Worm (Caenorhabditis elegans): ENCODE data around the gene C42D4.18.

The C42D4.18 gene

DNA sequence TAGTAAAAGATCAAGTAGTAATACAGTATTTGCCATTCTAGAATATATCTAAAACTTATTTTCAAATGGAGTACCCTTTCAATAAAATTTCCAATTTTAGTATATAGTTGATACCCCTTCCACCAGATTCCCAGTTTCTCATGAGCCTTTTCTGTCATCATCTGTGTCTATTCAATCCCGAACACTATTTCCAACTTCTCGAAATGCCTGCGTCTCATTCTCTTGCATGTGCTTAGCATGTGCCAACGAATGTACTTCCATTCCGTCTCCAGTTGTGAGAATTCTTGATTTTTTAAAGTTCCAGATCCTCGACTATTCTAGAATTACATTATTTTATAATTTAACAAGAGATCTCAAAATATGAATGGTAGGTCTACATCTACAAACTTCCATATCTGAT, at the start of gene C42D4.18:
C42D4.18 (plus strand) TSS at position 231 of the 400 bp plus-strand sequence.
- TF ChIP-seq flt-1 (GFP tag; IDR thresholded peaks at IDR 0.05) = no peak
- no peak for TF ChIP-seq ztf-23 (GFP tag; IDR thresholded peaks at IDR 0.05)
- TF ChIP-seq ref-1 (GFP tag; conservative IDR thresholded peaks at IDR 0.05) = no peak
- TF ChIP-seq ztf-29 (GFP tag; IDR thresholded peaks at IDR 0.05) = no peak
- no peak for TF ChIP-seq cog-1 (tag; optimal IDR thresholded peaks at IDR 0.05)
- TF ChIP-seq med-1 (GFP tag; optimal IDR thresholded peaks at IDR 0.05; ENCODE audit: insufficient read depth) = no peak
- no peak for TF ChIP-seq klf-2 (GFP tag; conservative IDR thresholded peaks at IDR 0.05)
- no peak for TF ChIP-seq tab-1 (GFP tag; IDR thresholded peaks at IDR 0.05)
- TF ChIP-seq T22C8.4 (GFP tag; IDR thresholded peaks at IDR 0.05) = no peak

DNA sequence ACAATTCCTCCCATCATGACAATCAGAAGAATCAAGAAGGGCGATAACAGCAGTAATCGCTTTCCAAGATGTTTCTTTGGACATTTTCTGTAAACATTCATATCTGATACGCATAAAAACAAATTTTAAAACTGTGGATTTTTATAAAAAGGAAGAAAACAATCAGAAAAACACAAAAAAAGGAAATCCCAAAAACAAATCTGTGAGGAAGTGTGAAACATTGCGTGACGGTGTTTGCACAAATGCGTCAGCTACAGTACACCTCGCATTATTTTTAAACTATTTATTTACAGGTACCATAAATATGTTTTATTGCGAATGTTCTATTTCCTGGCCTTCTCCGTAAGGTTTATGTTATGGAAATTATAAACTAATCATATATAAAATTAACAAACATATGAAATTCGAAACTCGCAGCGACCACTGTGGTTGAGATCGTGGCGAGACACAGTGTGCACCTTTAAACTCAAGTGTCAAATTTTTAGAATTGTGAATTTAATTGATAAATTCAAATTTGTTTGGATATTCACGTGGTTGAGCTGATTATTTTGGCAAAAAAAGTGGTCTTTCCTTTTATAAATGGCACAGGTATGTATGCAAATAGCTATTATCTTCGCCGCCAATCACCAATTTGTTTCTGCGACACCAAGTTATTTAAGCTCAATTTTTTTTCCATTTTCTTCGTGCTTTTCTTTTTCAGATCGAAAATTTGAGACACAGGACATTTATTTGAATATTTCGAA, 45.1 kb upstream of the C42D4.18 start, which contains the start of the genes C34D4.10 and str-48:
C34D4.10 (minus strand) TSS at position 101 of the 743 bp plus-strand sequence.
str-48 (plus strand) TSS at position 693 of the 743 bp plus-strand sequence.
- no peak for TF ChIP-seq tab-1 (GFP tag; IDR thresholded peaks at IDR 0.05)
- no peak for TF ChIP-seq T22C8.4 (GFP tag; IDR thresholded peaks at IDR 0.05)
- TF ChIP-seq ztf-29 (GFP tag; IDR thresholded peaks at IDR 0.05) = no peak
- TF ChIP-seq ztf-23 (GFP tag; IDR thresholded peaks at IDR 0.05) = no peak
- TF ChIP-seq cog-1 (tag; optimal IDR thresholded peaks at IDR 0.05) = no peak
- TF ChIP-seq ref-1 (GFP tag; conservative IDR thresholded peaks at IDR 0.05) = no peak
- no peak for TF ChIP-seq med-1 (GFP tag; optimal IDR thresholded peaks at IDR 0.05; ENCODE audit: insufficient read depth)
- TF ChIP-seq klf-2 (GFP tag; conservative IDR thresholded peaks at IDR 0.05) = no peak
- no peak for TF ChIP-seq flt-1 (GFP tag; IDR thresholded peaks at IDR 0.05)

DNA sequence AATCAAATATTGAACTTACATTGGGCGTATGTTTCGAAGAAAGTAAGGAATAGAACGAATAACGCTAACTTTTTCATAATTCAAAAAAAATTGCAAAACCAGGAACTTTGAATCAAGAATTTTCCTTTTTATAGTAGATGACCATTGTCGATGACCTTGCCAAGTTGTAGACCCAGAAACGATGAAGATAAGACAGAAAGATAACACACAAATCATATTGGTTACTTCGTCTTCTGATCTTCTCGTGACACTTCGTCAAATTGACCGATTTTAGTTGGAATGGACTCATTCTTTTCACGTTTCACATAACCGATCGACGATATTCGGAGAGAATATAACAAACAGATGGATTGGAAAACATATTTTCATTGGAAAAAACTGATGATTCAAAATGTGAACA, 34.8 kb upstream of the C42D4.18 start, which contains the start of gene grsp-3:
grsp-3 (minus strand) TSS at position 149 of the 400 bp plus-strand sequence.
- no peak for TF ChIP-seq med-1 (GFP tag; optimal IDR thresholded peaks at IDR 0.05; ENCODE audit: insufficient read depth)
- TF ChIP-seq cog-1 (tag; optimal IDR thresholded peaks at IDR 0.05) = no peak
- TF ChIP-seq ztf-29 (GFP tag; IDR thresholded peaks at IDR 0.05) = no peak
- no peak for TF ChIP-seq flt-1 (GFP tag; IDR thresholded peaks at IDR 0.05)
- no peak for TF ChIP-seq klf-2 (GFP tag; conservative IDR thresholded peaks at IDR 0.05)
- no peak for TF ChIP-seq ztf-23 (GFP tag; IDR thresholded peaks at IDR 0.05)
- no peak for TF ChIP-seq ref-1 (GFP tag; conservative IDR thresholded peaks at IDR 0.05)
- no peak for TF ChIP-seq T22C8.4 (GFP tag; IDR thresholded peaks at IDR 0.05)
- TF ChIP-seq tab-1 (GFP tag; IDR thresholded peaks at IDR 0.05) = no peak

DNA sequence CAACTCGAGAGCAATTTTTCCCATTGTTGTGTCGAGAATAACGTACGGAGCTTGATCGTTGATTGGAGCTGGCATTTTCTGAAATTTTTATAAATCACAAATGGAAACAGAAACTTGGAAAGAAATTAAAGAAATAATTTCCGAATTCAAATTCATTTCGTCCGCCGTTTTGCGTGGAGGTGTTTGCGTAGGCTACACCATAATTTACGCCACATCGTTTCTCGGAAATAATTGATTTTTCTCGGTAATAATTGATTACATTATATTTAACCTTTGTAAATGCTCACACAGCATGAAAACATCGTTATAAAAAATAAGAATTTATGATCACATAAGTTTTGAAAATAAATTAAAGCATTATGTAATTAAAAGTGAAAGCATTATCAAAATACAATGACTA, 33.4 kb upstream of the C42D4.18 start, which contains the start of gene cyn-12:
cyn-12 (minus strand) TSS at position 78 of the 400 bp plus-strand sequence.
- TF ChIP-seq T22C8.4 (GFP tag; IDR thresholded peaks at IDR 0.05) (peak; percentile 42; the same call in 1 of the 2 replicates), cog-1 (tag; optimal IDR thresholded peaks at IDR 0.05) (no peak)

DNA sequence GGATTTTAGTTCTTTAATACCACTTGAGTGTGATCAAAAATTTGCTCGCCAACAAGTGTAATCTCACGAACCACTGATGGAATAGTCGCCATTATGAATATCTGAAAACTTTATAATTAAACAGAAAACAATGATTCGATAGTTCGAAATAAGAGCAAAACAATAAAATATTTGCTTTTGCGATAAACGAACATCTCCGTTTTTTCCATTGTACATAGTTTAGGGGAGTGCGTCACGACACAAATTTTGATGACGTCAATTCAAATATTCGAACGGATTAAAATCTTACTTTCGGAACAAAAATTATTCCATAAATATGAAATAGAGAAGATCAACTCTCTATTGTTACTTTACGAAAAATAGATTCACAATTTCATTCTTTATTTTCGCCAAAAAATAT, 32.6 kb upstream of the C42D4.18 start, which contains the start of gene mutd-1:
mutd-1 (minus strand) TSS at position 101 of the 400 bp plus-strand sequence.
- TF ChIP-seq ztf-29 (GFP tag; IDR thresholded peaks at IDR 0.05) = no peak
- TF ChIP-seq ref-1 (GFP tag; conservative IDR thresholded peaks at IDR 0.05) = no peak
- no peak for TF ChIP-seq ztf-23 (GFP tag; IDR thresholded peaks at IDR 0.05)
- TF ChIP-seq flt-1 (GFP tag; IDR thresholded peaks at IDR 0.05) = no peak
- TF ChIP-seq T22C8.4 (GFP tag; IDR thresholded peaks at IDR 0.05) = no peak
- no peak for TF ChIP-seq tab-1 (GFP tag; IDR thresholded peaks at IDR 0.05)
- no peak for TF ChIP-seq cog-1 (tag; optimal IDR thresholded peaks at IDR 0.05)
- TF ChIP-seq klf-2 (GFP tag; conservative IDR thresholded peaks at IDR 0.05) = no peak
- no peak for TF ChIP-seq med-1 (GFP tag; optimal IDR thresholded peaks at IDR 0.05; ENCODE audit: insufficient read depth)

DNA sequence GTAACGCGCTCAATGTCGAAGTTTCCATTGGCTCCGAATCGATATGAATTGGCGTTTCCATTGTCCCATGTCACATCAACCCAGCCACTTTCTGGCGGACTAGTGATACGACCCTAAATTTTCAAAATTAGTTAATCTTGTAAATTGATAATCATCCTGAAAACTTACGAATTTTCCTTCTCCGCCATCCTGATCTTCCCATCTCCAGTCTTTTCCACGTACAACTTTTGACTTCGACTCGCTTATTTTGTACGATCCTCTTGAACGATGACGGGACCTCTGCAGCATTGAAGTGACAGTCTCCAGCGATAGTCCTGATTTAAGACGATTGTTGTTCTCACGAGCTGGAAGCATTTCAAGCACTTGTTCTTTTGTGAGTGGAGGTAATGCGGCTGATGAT, 27.4 kb upstream of the C42D4.18 start:
- TF ChIP-seq tab-1 (GFP tag; IDR thresholded peaks at IDR 0.05) (no peak), T22C8.4 (GFP tag; IDR thresholded peaks at IDR 0.05) (no peak), cog-1 (tag; optimal IDR thresholded peaks at IDR 0.05) (no peak), med-1 (GFP tag; optimal IDR thresholded peaks at IDR 0.05; ENCODE audit: insufficient read depth) (no peak), flt-1 (GFP tag; IDR thresholded peaks at IDR 0.05) (no peak), ref-1 (GFP tag; conservative IDR thresholded peaks at IDR 0.05) (no peak)

DNA sequence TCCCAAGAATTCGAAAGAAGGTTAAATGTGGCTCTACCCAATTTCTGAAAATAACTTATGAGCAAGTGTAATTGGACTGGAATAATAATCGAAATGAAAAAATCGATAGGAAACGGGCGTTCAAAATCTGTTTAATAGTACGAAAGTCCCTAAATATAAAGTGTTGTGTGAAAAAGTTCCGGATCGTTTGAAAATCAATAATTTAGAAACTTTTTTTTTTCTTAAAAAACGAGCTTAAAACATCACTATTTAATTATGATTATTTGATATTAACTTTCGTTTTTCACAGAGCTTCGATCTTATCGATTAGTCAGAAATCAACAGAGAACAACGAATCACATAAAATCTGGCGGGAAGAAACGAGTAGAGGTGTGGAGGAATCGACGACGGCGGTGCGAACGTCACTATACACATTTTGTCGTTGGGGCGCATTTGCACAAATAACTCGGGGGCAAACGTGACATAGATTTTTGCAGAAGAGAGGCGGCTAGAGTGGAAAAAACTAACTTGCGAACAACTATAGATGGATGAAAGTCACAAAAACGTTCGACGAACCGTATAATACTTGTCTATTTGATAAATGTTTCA, 21.8 kb upstream of the C42D4.18 start, which contains the start of gene hecd-1:
hecd-1 (minus strand) TSS at position 51 of the 588 bp plus-strand sequence.
- TF ChIP-seq med-1 (GFP tag; optimal IDR thresholded peaks at IDR 0.05; ENCODE audit: insufficient read depth) (no peak), tab-1 (GFP tag; IDR thresholded peaks at IDR 0.05) (no peak), klf-2 (GFP tag; conservative IDR thresholded peaks at IDR 0.05) (no peak), T22C8.4 (GFP tag; IDR thresholded peaks at IDR 0.05) (no peak), ztf-23 (GFP tag; IDR thresholded peaks at IDR 0.05) (no peak), ztf-29 (GFP tag; IDR thresholded peaks at IDR 0.05) (no peak), cog-1 (tag; optimal IDR thresholded peaks at IDR 0.05) (no peak), flt-1 (GFP tag; IDR thresholded peaks at IDR 0.05) (no peak), ref-1 (GFP tag; conservative IDR thresholded peaks at IDR 0.05) (no peak)

DNA sequence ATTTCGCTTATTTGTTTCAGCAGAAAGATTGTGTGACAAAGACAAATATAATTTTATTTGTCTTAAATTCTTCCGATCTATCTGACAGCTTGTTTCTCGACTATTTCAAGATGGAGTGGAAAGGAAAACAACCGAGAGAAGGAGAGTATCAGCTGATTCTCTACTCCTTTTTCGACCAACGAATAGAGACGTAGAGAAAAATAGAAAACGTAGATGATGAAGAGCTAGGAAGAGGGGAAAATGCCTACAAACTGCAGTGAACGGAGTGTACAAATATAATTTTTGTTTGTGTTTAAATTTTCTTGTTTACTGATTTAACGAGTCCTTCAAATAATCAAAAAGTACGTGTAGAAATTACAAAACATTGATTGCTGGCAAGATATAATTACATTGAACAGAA, 18.9 kb upstream of the C42D4.18 start:
- TF ChIP-seq tab-1 (GFP tag; IDR thresholded peaks at IDR 0.05) = no peak
- TF ChIP-seq flt-1 (GFP tag; IDR thresholded peaks at IDR 0.05) = no peak
- no peak for TF ChIP-seq ztf-29 (GFP tag; IDR thresholded peaks at IDR 0.05)
- TF ChIP-seq ztf-23 (GFP tag; IDR thresholded peaks at IDR 0.05) = no peak
- no peak for TF ChIP-seq ref-1 (GFP tag; conservative IDR thresholded peaks at IDR 0.05)
- no peak for TF ChIP-seq cog-1 (tag; optimal IDR thresholded peaks at IDR 0.05)
- no peak for TF ChIP-seq med-1 (GFP tag; optimal IDR thresholded peaks at IDR 0.05; ENCODE audit: insufficient read depth)
- no peak for TF ChIP-seq klf-2 (GFP tag; conservative IDR thresholded peaks at IDR 0.05)
- no peak for TF ChIP-seq T22C8.4 (GFP tag; IDR thresholded peaks at IDR 0.05)

DNA sequence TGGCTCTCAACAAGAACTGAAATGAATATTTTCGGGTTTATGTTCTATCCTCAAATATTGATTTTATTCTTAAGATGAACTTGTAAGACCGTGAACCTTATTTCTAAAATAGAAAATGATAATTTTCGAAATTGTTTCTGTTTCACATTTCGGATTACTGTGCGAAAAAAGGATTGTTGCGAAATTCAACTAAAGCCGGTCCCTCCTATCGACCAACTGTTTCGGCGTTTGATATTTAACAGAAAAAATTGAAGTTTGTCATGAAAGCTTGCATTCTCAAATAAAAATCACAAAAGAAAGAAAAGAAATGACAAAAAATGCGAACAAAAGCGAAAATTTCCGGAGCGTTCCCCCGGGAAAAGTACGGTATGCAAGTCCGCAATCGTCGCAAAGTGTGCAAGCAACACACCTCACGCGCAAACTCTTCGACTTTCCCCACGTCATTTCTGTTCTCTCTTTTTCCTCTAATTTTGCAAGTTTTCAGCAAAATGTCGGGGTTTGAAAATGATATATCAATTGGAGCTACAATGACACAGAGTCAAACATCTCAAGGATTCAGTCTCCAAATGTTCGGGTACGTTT, 17.5 kb upstream of the C42D4.18 start, which contains the start of gene C34D4.4:
C34D4.4 (plus strand) TSS at position 342 of the 582 bp plus-strand sequence.
- no peak for TF ChIP-seq klf-2 (GFP tag; conservative IDR thresholded peaks at IDR 0.05)
- TF ChIP-seq tab-1 (GFP tag; IDR thresholded peaks at IDR 0.05) = no peak
- no peak for TF ChIP-seq ref-1 (GFP tag; conservative IDR thresholded peaks at IDR 0.05)
- no peak for TF ChIP-seq med-1 (GFP tag; optimal IDR thresholded peaks at IDR 0.05; ENCODE audit: insufficient read depth)
- no peak for TF ChIP-seq T22C8.4 (GFP tag; IDR thresholded peaks at IDR 0.05)
- TF ChIP-seq cog-1 (tag; optimal IDR thresholded peaks at IDR 0.05) = no peak
- no peak for TF ChIP-seq ztf-29 (GFP tag; IDR thresholded peaks at IDR 0.05)
- TF ChIP-seq ztf-23 (GFP tag; IDR thresholded peaks at IDR 0.05) = no peak
- no peak for TF ChIP-seq flt-1 (GFP tag; IDR thresholded peaks at IDR 0.05)
